Fruit fly (Drosophila melanogaster): ENCODE results near the gene Cht10.

The Cht10 gene

dm6 chr2L:23025815-23026214 lies at the start of gene Cht10:
Gene Cht10 (minus strand): TSS chr2L:23025915.
- no peak for TF ChIP-seq EcR (GFP tag; optimal IDR thresholded peaks at IDR 0.05)
- no peak for TF ChIP-seq Pif1B (GFP tag; optimal IDR thresholded peaks at IDR 0.05)
- no peak for TF ChIP-seq Ets98B (GFP tag; IDR thresholded peaks at IDR 0.05)
- TF ChIP-seq CG12605 (GFP tag; IDR thresholded peaks at IDR 0.05), result no peak

dm6 chr2L:23068832-23069157 lies 43.1 kb upstream of the Cht10 start:
- TF ChIP-seq Pif1B (GFP tag; optimal IDR thresholded peaks at IDR 0.05) (no peak), EcR (GFP tag; optimal IDR thresholded peaks at IDR 0.05) (no peak), CG12605 (GFP tag; IDR thresholded peaks at IDR 0.05) (no peak), Ets98B (GFP tag; IDR thresholded peaks at IDR 0.05) (no peak), CG17806 (tag; optimal IDR thresholded peaks at IDR 0.05) (no peak), gl (tag; optimal IDR thresholded peaks at IDR 0.05) (no peak), CG34367 (tag; optimal IDR thresholded peaks at IDR 0.05) (no peak), CG8301 (tag; optimal IDR thresholded peaks at IDR 0.05) (no peak), CG10348 (GFP tag; IDR thresholded peaks at IDR 0.05) (no peak), CG9948 (tag; optimal IDR thresholded peaks at IDR 0.05) (no peak), Snoo (tag; optimal IDR thresholded peaks at IDR 0.05) (no peak), rn (GFP tag; IDR thresholded peaks at IDR 0.05) (no peak), D1 (tag; optimal IDR thresholded peaks at IDR 0.05) (no peak), CG13204 (GFP tag; optimal IDR thresholded peaks at IDR 0.05) (no peak), CG14655 (GFP tag; optimal IDR thresholded peaks at IDR 0.05) (no peak), CG15710 (tag; optimal IDR thresholded peaks at IDR 0.05) (no peak), CG4496 (GFP tag; IDR thresholded peaks at IDR 0.05) (no peak), CG32121 (GFP tag; IDR thresholded peaks at IDR 0.05) (no peak), Pif1A (GFP tag; optimal IDR thresholded peaks at IDR 0.05) (no peak)

dm6 chr2L:23068051-23068831 lies 42.5 kb upstream of the Cht10 start, which contains the start of gene Spf45:
Gene Spf45 (minus strand): TSS chr2L:23068386.
- TF ChIP-seq CG8159 (tag; optimal IDR thresholded peaks at IDR 0.05), result peak; percentile 9
- TF ChIP-seq CG14655 (GFP tag; optimal IDR thresholded peaks at IDR 0.05), result no peak

dm6 chr2L:23065176-23065575 lies 39.5 kb upstream of the Cht10 start:
- no peak for TF ChIP-seq rn (GFP tag; IDR thresholded peaks at IDR 0.05)
- no peak for TF ChIP-seq CG34367 (tag; optimal IDR thresholded peaks at IDR 0.05)
- no peak for TF ChIP-seq CG17806 (tag; optimal IDR thresholded peaks at IDR 0.05)
- no peak for TF ChIP-seq CG13204 (GFP tag; optimal IDR thresholded peaks at IDR 0.05)
- TF ChIP-seq Snoo (tag; optimal IDR thresholded peaks at IDR 0.05), result no peak
- TF ChIP-seq CG32121 (GFP tag; IDR thresholded peaks at IDR 0.05), result no peak
- TF ChIP-seq fd96Ca (GFP tag; IDR thresholded peaks at IDR 0.05), result no peak
- TF ChIP-seq Pif1A (GFP tag; optimal IDR thresholded peaks at IDR 0.05), result no peak
- no peak for TF ChIP-seq Pif1B (GFP tag; optimal IDR thresholded peaks at IDR 0.05)
- TF ChIP-seq CG9948 (tag; optimal IDR thresholded peaks at IDR 0.05), result no peak
- TF ChIP-seq Ets98B (GFP tag; IDR thresholded peaks at IDR 0.05), result no peak
- TF ChIP-seq gl (tag; optimal IDR thresholded peaks at IDR 0.05), result no peak
- no peak for TF ChIP-seq D1 (tag; optimal IDR thresholded peaks at IDR 0.05)

dm6 chr2L:23025386-23025785 lies 329 bp downstream of the Cht10 start:
- peak; percentile 91 for TF ChIP-seq EcR (GFP tag; optimal IDR thresholded peaks at IDR 0.05)
- no peak for TF ChIP-seq CG17806 (tag; optimal IDR thresholded peaks at IDR 0.05)
- no peak for TF ChIP-seq Snoo (tag; optimal IDR thresholded peaks at IDR 0.05)
- TF ChIP-seq D1 (tag; optimal IDR thresholded peaks at IDR 0.05), result no peak
- TF ChIP-seq Pif1A (GFP tag; optimal IDR thresholded peaks at IDR 0.05), result no peak
- no peak for TF ChIP-seq rn (GFP tag; IDR thresholded peaks at IDR 0.05)
- TF ChIP-seq CG15710 (tag; optimal IDR thresholded peaks at IDR 0.05), result no peak
- TF ChIP-seq CG13204 (GFP tag; optimal IDR thresholded peaks at IDR 0.05), result no peak
- TF ChIP-seq Pif1B (GFP tag; optimal IDR thresholded peaks at IDR 0.05), result no peak

dm6 chr2L:23023893-23024292 lies 1.8 kb downstream of the Cht10 start:
- TF ChIP-seq D1 (tag; optimal IDR thresholded peaks at IDR 0.05) (no peak), rn (GFP tag; IDR thresholded peaks at IDR 0.05) (no peak), Snoo (tag; optimal IDR thresholded peaks at IDR 0.05) (no peak), CG8301 (tag; optimal IDR thresholded peaks at IDR 0.05) (no peak), Pif1A (GFP tag; optimal IDR thresholded peaks at IDR 0.05) (no peak), CG34367 (tag; optimal IDR thresholded peaks at IDR 0.05) (no peak), CG9948 (tag; optimal IDR thresholded peaks at IDR 0.05) (no peak), gl (tag; optimal IDR thresholded peaks at IDR 0.05) (no peak), fd96Ca (GFP tag; IDR thresholded peaks at IDR 0.05) (no peak), CG8159 (tag; optimal IDR thresholded peaks at IDR 0.05) (no peak), CG32121 (GFP tag; IDR thresholded peaks at IDR 0.05) (no peak), CG10348 (GFP tag; IDR thresholded peaks at IDR 0.05) (no peak), CG12605 (GFP tag; IDR thresholded peaks at IDR 0.05) (no peak), CG13204 (GFP tag; optimal IDR thresholded peaks at IDR 0.05) (no peak), Ets98B (GFP tag; IDR thresholded peaks at IDR 0.05) (no peak), CG4496 (GFP tag; IDR thresholded peaks at IDR 0.05) (no peak), EcR (GFP tag; optimal IDR thresholded peaks at IDR 0.05) (no peak), CG17806 (tag; optimal IDR thresholded peaks at IDR 0.05) (no peak)

dm6 chr2L:22993779-22994178 lies 31.9 kb downstream of the Cht10 start:
- TF ChIP-seq Ets98B (GFP tag; IDR thresholded peaks at IDR 0.05) (no peak), Pif1B (GFP tag; optimal IDR thresholded peaks at IDR 0.05) (no peak), rn (GFP tag; IDR thresholded peaks at IDR 0.05) (no peak), CG4496 (GFP tag; IDR thresholded peaks at IDR 0.05) (no peak), CG12605 (GFP tag; IDR thresholded peaks at IDR 0.05) (no peak), D1 (tag; optimal IDR thresholded peaks at IDR 0.05) (no peak), CG34367 (tag; optimal IDR thresholded peaks at IDR 0.05) (no peak), fd96Ca (GFP tag; IDR thresholded peaks at IDR 0.05) (no peak), CG15710 (tag; optimal IDR thresholded peaks at IDR 0.05) (no peak), CG17806 (tag; optimal IDR thresholded peaks at IDR 0.05) (no peak), gl (tag; optimal IDR thresholded peaks at IDR 0.05) (no peak), Pif1A (GFP tag; optimal IDR thresholded peaks at IDR 0.05) (no peak), CG10348 (GFP tag; IDR thresholded peaks at IDR 0.05) (no peak), CG9948 (tag; optimal IDR thresholded peaks at IDR 0.05) (no peak), CG8301 (tag; optimal IDR thresholded peaks at IDR 0.05) (no peak), CG14655 (GFP tag; optimal IDR thresholded peaks at IDR 0.05) (no peak), Snoo (tag; optimal IDR thresholded peaks at IDR 0.05) (no peak), CG13204 (GFP tag; optimal IDR thresholded peaks at IDR 0.05) (no peak)

All from whole organism, pupa.